Worm (Caenorhabditis elegans) whole organism, L2 larva: ENCODE measurements around the gene flp-27.

Experiments used
- elt-1 ChIP-seq: fragments of 150-350 bp; optimal IDR thresholded peaks from 2 replicates; lab custom pipeline; 2014; ENCODE audit warnings: missing biosample characterization, missing genetic modification characterization
- elt-3 ChIP-seq: sonication (generic microtip); optimal IDR thresholded peaks from 2 replicates; lab custom pipeline; 2017; ENCODE audit warnings: missing biosample characterization, missing genetic modification characterization

DNA sequence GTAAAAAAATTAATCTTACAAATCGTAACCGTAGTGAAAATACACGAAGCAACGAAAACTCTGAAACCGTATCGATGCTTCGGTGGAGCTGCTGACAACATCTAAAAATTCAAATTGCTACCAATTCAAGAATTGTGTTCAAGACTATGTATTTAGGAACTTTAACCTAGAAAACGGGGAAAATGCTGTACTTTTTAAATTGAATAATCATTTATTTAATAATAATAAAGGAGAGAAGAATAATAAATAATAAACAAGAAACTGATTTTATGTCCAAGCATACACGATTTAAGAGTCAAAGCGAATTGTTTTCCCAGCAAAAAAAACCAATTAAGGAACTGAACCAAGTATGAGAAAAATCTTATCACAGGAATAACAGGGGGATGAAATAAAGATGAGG lies 11.2 kb upstream of the flp-27 start, which contains the start of gene C25H3.17:
- no peak for TF ChIP-seq elt-3
- TF ChIP-seq elt-1 (tag; lab: Kevin White, UChicago): no peak
